Fruit fly (Drosophila melanogaster) whole organism, embryonic: ENCODE data around the gene CG34453.

ENCODE experiments used
- Antp ChIP-seq: fragments of 200-800 bp; sonication (Bioruptor generic); optimal IDR thresholded peaks from 3 replicates; lab custom pipeline; 2016; ENCODE audit warnings: missing biosample characterization, missing genetic modification characterization
- Atf6 ChIP-seq: fragments of 200-800 bp; sonication (Bioruptor generic); IDR thresholded peaks from 2 replicates; pipeline ENCODE4 v1.3.6; 2022; ENCODE audit warnings: missing biosample characterization, missing genetic modification characterization
- CG10209 ChIP-seq: fragments of 200-800 bp; sonication (Bioruptor generic); optimal IDR thresholded peaks from 3 replicates; lab custom pipeline; 2017; ENCODE audit warnings: missing biosample characterization, mild to moderate bottlenecking, missing genetic modification characterization, missing genetic modification reagents
- CG10462 ChIP-seq: fragments of 200-800 bp; sonication (Bioruptor generic); optimal IDR thresholded peaks from 2 replicates; lab custom pipeline; 2016; ENCODE audit warnings: missing biosample characterization, missing genetic modification characterization
- CG1233 ChIP-seq: fragments of 200-800 bp; sonication (Bioruptor generic); optimal IDR thresholded peaks from 4 replicates; lab custom pipeline; 2018; ENCODE audit warnings: missing biosample characterization, mild to moderate bottlenecking, missing genetic modification characterization
- CG13287 ChIP-seq: fragments of 200-800 bp; sonication (Bioruptor generic); IDR thresholded peaks from 2 replicates; pipeline ENCODE4 v1.3.6; 2022; ENCODE audit warnings: missing biosample characterization, missing genetic modification characterization; ENCODE audit not compliant: partially characterized antibody
- CG13424 ChIP-seq: fragments of 200-800 bp; sonication (Bioruptor generic); optimal IDR thresholded peaks from 2 replicates; lab custom pipeline; 2019; ENCODE audit warnings: missing biosample characterization, mild to moderate bottlenecking, missing genetic modification characterization, moderate library complexity
- CG17361 ChIP-seq: fragments of 200-800 bp; sonication (Bioruptor generic); IDR thresholded peaks from 3 replicates; pipeline ENCODE4 v1.3.6; 2022; ENCODE audit warnings: missing biosample characterization, missing genetic modification characterization
- CG17568 ChIP-seq: fragments of 200-800 bp; sonication (Bioruptor generic); optimal IDR thresholded peaks from 2 replicates; lab custom pipeline; 2018; ENCODE audit warnings: missing biosample characterization, mild to moderate bottlenecking, missing genetic modification characterization, moderate library complexity
- CG17612 ChIP-seq: fragments of 200-800 bp; sonication (Bioruptor generic); IDR thresholded peaks from 2 replicates; pipeline ENCODE4 v1.3.6; 2022; ENCODE audit warnings: missing biosample characterization, missing genetic modification characterization
- CG3065 ChIP-seq: fragments of 200-800 bp; sonication (Bioruptor generic); optimal IDR thresholded peaks from 2 replicates; lab custom pipeline; 2016; ENCODE audit warnings: missing biosample characterization, missing genetic modification characterization
- CG3847 ChIP-seq: fragments of 200-800 bp; sonication (Bioruptor generic); IDR thresholded peaks from 2 replicates; pipeline ENCODE4 v1.3.6; 2022; ENCODE audit warnings: missing biosample characterization, missing genetic modification characterization
- CG5180 ChIP-seq: fragments of 200-800 bp; sonication (Bioruptor generic); optimal IDR thresholded peaks from 3 replicates; lab custom pipeline; 2017; ENCODE audit warnings: missing biosample characterization, missing genetic modification characterization, mild to moderate bottlenecking, moderate library complexity, missing genetic modification reagents
- CG5953 ChIP-seq: fragments of 200-800 bp; sonication (Bioruptor generic); IDR thresholded peaks from 2 replicates; pipeline ENCODE4 v1.3.6; 2022; ENCODE audit warnings: missing biosample characterization, missing genetic modification characterization
- CG6689 ChIP-seq: fragments of 200-800 bp; sonication (Bioruptor generic); IDR thresholded peaks from 2 replicates; pipeline ENCODE4 v1.3.6; 2022; ENCODE audit warnings: missing biosample characterization, missing genetic modification characterization
- CG6813 ChIP-seq: fragments of 200-800 bp; sonication (Bioruptor generic); optimal IDR thresholded peaks from 2 replicates; lab custom pipeline; 2017; ENCODE audit warnings: missing biosample characterization, missing genetic modification characterization, mild to moderate bottlenecking, moderate library complexity, missing genetic modification reagents
- CG7745 ChIP-seq: fragments of 200-800 bp; sonication (Bioruptor generic); optimal IDR thresholded peaks from 2 replicates; lab custom pipeline; 2018; ENCODE audit warnings: missing biosample characterization, mild to moderate bottlenecking, missing genetic modification characterization, moderate library complexity
- CG7786 ChIP-seq: fragments of 200-800 bp; sonication (Bioruptor generic); optimal IDR thresholded peaks from 2 replicates; lab custom pipeline; 2016; ENCODE audit warnings: missing biosample characterization, missing genetic modification characterization
- CG7987 ChIP-seq: fragments of 200-800 bp; sonication (Bioruptor generic); optimal IDR thresholded peaks from 2 replicates; lab custom pipeline; 2018; ENCODE audit warnings: missing biosample characterization, mild to moderate bottlenecking, missing genetic modification characterization, moderate library complexity
- CG8089 ChIP-seq: fragments of 200-800 bp; sonication (Bioruptor generic); optimal IDR thresholded peaks from 3 replicates; lab custom pipeline; 2016; ENCODE audit warnings: missing biosample characterization, missing genetic modification characterization
- CG9437 ChIP-seq: fragments of 200-800 bp; sonication (Bioruptor generic); optimal IDR thresholded peaks from 2 replicates; lab custom pipeline; 2018; ENCODE audit warnings: missing biosample characterization, mild to moderate bottlenecking, missing genetic modification characterization
- CG9817 ChIP-seq: fragments of 200-800 bp; sonication (Bioruptor generic); optimal IDR thresholded peaks from 2 replicates; lab custom pipeline; 2018; ENCODE audit warnings: missing biosample characterization, mild to moderate bottlenecking, missing genetic modification characterization, moderate library complexity
- CrebB ChIP-seq: fragments of 200-800 bp; sonication (Bioruptor generic); optimal IDR thresholded peaks from 3 replicates; lab custom pipeline; 2018; ENCODE audit warnings: missing biosample characterization, mild to moderate bottlenecking, missing genetic modification characterization
- Ets97D ChIP-seq: fragments of 200-800 bp; sonication (Bioruptor generic); optimal IDR thresholded peaks from 3 replicates; lab custom pipeline; 2016; ENCODE audit warnings: missing biosample characterization, missing genetic modification characterization
- H15 ChIP-seq: fragments of 200-800 bp; sonication (Bioruptor generic); IDR thresholded peaks from 3 replicates; pipeline ENCODE4 v1.3.6; 2022; ENCODE audit warnings: missing biosample characterization, missing genetic modification characterization
- H2.0 ChIP-seq: fragments of 200-800 bp; sonication (Bioruptor generic); IDR thresholded peaks from 2 replicates; pipeline ENCODE4 v1.3.6; 2022; ENCODE audit warnings: missing biosample characterization, missing genetic modification characterization
- HLH54F ChIP-seq: fragments of 200-800 bp; sonication (Bioruptor generic); optimal IDR thresholded peaks from 3 replicates; lab custom pipeline; 2016; ENCODE audit warnings: missing biosample characterization, missing genetic modification characterization
- Hr3 ChIP-seq: fragments of 200-800 bp; sonication (Bioruptor generic); optimal IDR thresholded peaks from 3 replicates; lab custom pipeline; 2016; ENCODE audit warnings: missing biosample characterization, missing genetic modification characterization
- Lhr ChIP-seq: fragments of 200-800 bp; sonication (Bioruptor generic); optimal IDR thresholded peaks from 3 replicates; lab custom pipeline; 2017; ENCODE audit warnings: mild to moderate bottlenecking, missing biosample characterization, missing genetic modification reagents, missing genetic modification characterization
- Meics ChIP-seq: fragments of 200-800 bp; sonication (Bioruptor generic); optimal IDR thresholded peaks from 2 replicates; lab custom pipeline; 2017; ENCODE audit warnings: missing biosample characterization, mild to moderate bottlenecking, missing genetic modification characterization
- Ptx1 ChIP-seq: fragments of 200-800 bp; sonication (Bioruptor generic); IDR thresholded peaks from 2 replicates; pipeline ENCODE4 v1.3.6; 2022; ENCODE audit warnings: missing biosample characterization, missing genetic modification characterization
- Stat92E ChIP-seq, 3 experiments: fragments of >200 bp in 2 of 3; fragments of 200-800 bp in 1 of 3; sonication (Bioruptor generic) in 1 of 3; optimal IDR thresholded peaks; 2 replicates each; lab custom pipeline; 2017 to 2019; ENCODE audit warnings: missing biosample characterization in 3 of 3, missing genetic modification characterization in 3 of 3, mild to moderate bottlenecking in 1 of 3, moderate library complexity in 1 of 3
- Usf ChIP-seq: fragments of 200-800 bp; sonication (Bioruptor generic); optimal IDR thresholded peaks from 2 replicates; lab custom pipeline; 2017; ENCODE audit warnings: missing genotype, missing biosample characterization, missing genetic modification characterization
- Xrp1 ChIP-seq: fragments of 200-800 bp; sonication (Bioruptor generic); IDR thresholded peaks from 2 replicates; pipeline ENCODE4 v1.3.6; 2022; ENCODE audit warnings: missing biosample characterization, missing genetic modification characterization
- ac ChIP-seq: fragments of 200-800 bp; sonication (Bioruptor generic); optimal IDR thresholded peaks from 3 replicates; lab custom pipeline; 2017; ENCODE audit warnings: missing biosample characterization, mild to moderate bottlenecking, missing genetic modification characterization
- bigmax ChIP-seq: fragments of 200-800 bp; sonication (Bioruptor generic); optimal IDR thresholded peaks from 2 replicates; lab custom pipeline; 2018; ENCODE audit warnings: missing biosample characterization, mild to moderate bottlenecking, missing genetic modification characterization
- cato ChIP-seq: fragments of 200-800 bp; sonication (Bioruptor generic); optimal IDR thresholded peaks from 2 replicates; lab custom pipeline; 2016; ENCODE audit warnings: missing biosample characterization, missing genetic modification characterization, borderline replicate concordance
- fd96Cb ChIP-seq: fragments of 200-800 bp; sonication (Bioruptor generic); optimal IDR thresholded peaks from 2 replicates; lab custom pipeline; 2018; ENCODE audit warnings: missing biosample characterization, mild to moderate bottlenecking, missing genetic modification characterization, moderate library complexity
- ind ChIP-seq: fragments of 200-800 bp; sonication (Bioruptor generic); optimal IDR thresholded peaks from 3 replicates; lab custom pipeline; 2016; ENCODE audit warnings: missing biosample characterization, missing genetic modification characterization
- klu ChIP-seq: fragments of 200-800 bp; sonication (Bioruptor generic); IDR thresholded peaks from 2 replicates; pipeline ENCODE4 v1.3.6; 2022; ENCODE audit warnings: missing biosample characterization, missing genetic modification characterization
- lmd ChIP-seq: fragments of 200-800 bp; sonication (Bioruptor generic); IDR thresholded peaks from 2 replicates; pipeline ENCODE4 v1.3.6; 2022; ENCODE audit warnings: missing biosample characterization, missing genetic modification characterization
- mam ChIP-seq: fragments of 200-800 bp; sonication (Bioruptor generic); optimal IDR thresholded peaks from 3 replicates; lab custom pipeline; 2016; ENCODE audit warnings: missing biosample characterization, missing genetic modification characterization
- sens ChIP-seq: fragments of 200-800 bp; sonication (Bioruptor generic); peaks from one replicate; lab custom pipeline; 2016; ENCODE audit warnings: missing biosample characterization, missing genetic modification characterization
- seq ChIP-seq: fragments of 200-800 bp; sonication (Bioruptor generic); IDR thresholded peaks from 2 replicates; pipeline ENCODE4 v1.3.6; 2022; ENCODE audit warnings: missing biosample characterization, missing genetic modification characterization
- shn ChIP-seq: fragments of 200-800 bp; sonication (Bioruptor generic); optimal IDR thresholded peaks from 3 replicates; lab custom pipeline; 2016; ENCODE audit warnings: missing biosample characterization, missing genetic modification characterization
- sna ChIP-seq: fragments of 200-800 bp; sonication (Bioruptor generic); IDR thresholded peaks from 2 replicates; pipeline ENCODE4 v1.3.6; 2022; ENCODE audit warnings: missing biosample characterization, missing genetic modification characterization; ENCODE audit not compliant: partially characterized antibody
- sr ChIP-seq: fragments of 200-800 bp; sonication (Bioruptor generic); IDR thresholded peaks from 3 replicates; pipeline ENCODE4 v1.3.6; 2022; ENCODE audit warnings: missing biosample characterization, missing genetic modification characterization
- tin ChIP-seq: fragments of 200-800 bp; sonication (Bioruptor generic); optimal IDR thresholded peaks from 3 replicates; lab custom pipeline; 2016; ENCODE audit warnings: missing biosample characterization, missing genetic modification characterization
- trem ChIP-seq: fragments of 200-800 bp; optimal IDR thresholded peaks from 3 replicates; lab custom pipeline; 2019; ENCODE audit warnings: missing biosample characterization, mild to moderate bottlenecking, missing genetic modification characterization, moderate library complexity
- zfh2 ChIP-seq: fragments of 200-800 bp; sonication (Bioruptor generic); optimal IDR thresholded peaks from 2 replicates; lab custom pipeline; 2016; ENCODE audit warnings: missing biosample characterization, missing genetic modification characterization

The CG34453 gene

DNA sequence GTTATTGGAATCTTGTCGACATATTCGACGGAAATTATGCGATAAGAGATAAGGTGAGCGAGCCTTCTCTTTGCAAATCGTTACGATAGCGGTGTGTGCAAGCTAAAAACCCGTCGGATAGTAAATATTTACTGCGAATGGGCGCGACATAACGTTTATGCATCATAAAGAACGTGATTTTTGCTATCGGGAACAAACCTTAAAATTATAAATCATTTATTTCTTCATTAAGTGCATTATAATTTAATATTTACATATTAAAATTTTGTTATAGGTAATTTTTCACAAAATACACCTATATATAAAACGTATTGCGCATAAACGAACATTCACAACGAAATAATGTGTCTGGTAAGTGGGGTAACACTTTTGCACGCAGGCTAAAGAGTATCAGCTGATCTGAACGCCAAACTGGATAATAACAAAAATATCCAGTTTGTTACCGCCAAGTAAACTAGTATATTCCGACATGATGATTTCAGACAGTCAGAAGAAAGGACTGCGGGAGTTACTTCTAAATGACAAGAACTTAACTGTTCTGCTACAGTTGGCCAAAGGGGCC, 27.3 kb downstream of the CG34453 start, which contains the start of the genes Gk1 and CG13876 (continued):
- no peak for TF ChIP-seq sna (GFP tag; lab: Robert Waterston, UW)
- TF ChIP-seq CG3065: peak; percentile 74
- peak; percentile 97 for TF ChIP-seq Meics
- peak; percentile 62 for TF ChIP-seq CG7786
- TF ChIP-seq Hr3 (GFP tag; lab: Kevin White, UChicago): peak; percentile 85
- peak; percentile 63 for TF ChIP-seq zfh2 (GFP tag; lab: Kevin White, UChicago)
- TF ChIP-seq Lhr: no peak
- peak; percentile 97 for TF ChIP-seq CG6689
- TF ChIP-seq cato (GFP tag; lab: Kevin White, UChicago): peak; percentile 78
- peak; percentile 70 for TF ChIP-seq CG7745 (tag; lab: Kevin White, UChicago)
- peak; percentile 67 for TF ChIP-seq CG10462 (GFP tag; lab: Kevin White, UChicago)
- TF ChIP-seq CG9437 (GFP tag; lab: Kevin White, UChicago): peak; percentile 93
- TF ChIP-seq Stat92E (GFP tag; optimal IDR thresholded peaks at IDR 0.05; lab: Kevin White, UChicago): peak in 1 of 3 experiments; percentile 70
- TF ChIP-seq H15 (GFP tag; lab: Robert Waterston, UW): peak; percentile 87
- TF ChIP-seq ind (GFP tag; lab: Kevin White, UChicago): no peak
- TF ChIP-seq CG8089 (GFP tag; lab: Kevin White, UChicago): peak; percentile 3
- TF ChIP-seq tin (GFP tag; lab: Kevin White, UChicago): peak; percentile 86
- peak; percentile 89 for TF ChIP-seq lmd (GFP tag; lab: Robert Waterston, UW)
- no peak for TF ChIP-seq HLH54F (GFP tag; lab: Kevin White, UChicago)
- TF ChIP-seq ac: peak; percentile 76
- peak; percentile 78 for TF ChIP-seq Usf (GFP tag; lab: Kevin White, UChicago)
- TF ChIP-seq mam (GFP tag; lab: Kevin White, UChicago): peak; percentile 47
- TF ChIP-seq Atf6: peak; percentile 97
- TF ChIP-seq CG6813: peak; percentile 95
- peak; percentile 93 for TF ChIP-seq Ptx1
- peak; percentile 92 for TF ChIP-seq fd96Cb
- peak; percentile 94 for TF ChIP-seq CG1233 (GFP tag; lab: Kevin White, UChicago)
- TF ChIP-seq CG17361: peak; percentile 96
- TF ChIP-seq bigmax (GFP tag; lab: Kevin White, UChicago): peak; percentile 71
- TF ChIP-seq CG13424 (tag; lab: Kevin White, UChicago): peak; percentile 98
- TF ChIP-seq Antp (GFP tag; lab: Kevin White, UChicago): no peak
- TF ChIP-seq Xrp1 (GFP tag; lab: Robert Waterston, UW): peak; percentile 97
- peak; percentile 83; the same call in 1 of the 2 replicates for TF ChIP-seq klu (GFP tag; lab: Robert Waterston, UW)
- peak; percentile 93 for TF ChIP-seq trem (tag; lab: Kevin White, UChicago)
- no peak for TF ChIP-seq shn (GFP tag; lab: Kevin White, UChicago)
- TF ChIP-seq CG5180 (GFP tag; lab: Kevin White, UChicago): peak; percentile 86
- TF ChIP-seq CG13287 (GFP tag; lab: Robert Waterston, UW): peak; percentile 34; the same call in 1 of the 2 replicates
- peak; percentile 94 for TF ChIP-seq CG3847 (GFP tag; lab: Robert Waterston, UW)
- TF ChIP-seq sens (GFP tag; lab: Kevin White, UChicago): no peak
- TF ChIP-seq sr: no peak
- TF ChIP-seq seq (GFP tag; lab: Robert Waterston, UW): peak; percentile 92
- TF ChIP-seq CrebB (tag; lab: Kevin White, UChicago): peak; percentile 96
- TF ChIP-seq CG17612 (GFP tag; lab: Robert Waterston, UW): peak; percentile 87
- peak; percentile 94 for TF ChIP-seq CG9817 (tag; lab: Kevin White, UChicago)
- TF ChIP-seq H2.0 (GFP tag; lab: Robert Waterston, UW): peak; percentile 93
- peak; percentile 89 for TF ChIP-seq CG7987 (GFP tag; lab: Kevin White, UChicago)
- TF ChIP-seq CG10209 (GFP tag; lab: Kevin White, UChicago): peak; percentile 95
- TF ChIP-seq CG17568 (GFP tag; lab: Kevin White, UChicago): no peak
- peak; percentile 25 for TF ChIP-seq Ets97D (GFP tag; lab: Kevin White, UChicago)
- peak; percentile 85 for TF ChIP-seq CG5953 (GFP tag; lab: Robert Waterston, UW)
